Fruit fly (Drosophila melanogaster) whole organism, adult: ENCODE data around the gene CG9386.

Experiments used
- CG11617 ChIP-seq: fragments of 200-800 bp; sonication (Bioruptor generic); optimal IDR thresholded peaks from 2 replicates; lab custom pipeline; 2017; ENCODE audit warnings: mild to moderate bottlenecking, missing biosample characterization, missing genetic modification reagents, missing genetic modification characterization
- CG12768 ChIP-seq: fragments of 200-800 bp; sonication (Bioruptor generic); optimal IDR thresholded peaks from 2 replicates; lab custom pipeline; 2017; ENCODE audit warnings: missing biosample characterization, missing genetic modification characterization, mild to moderate bottlenecking, moderate library complexity, missing genetic modification reagents
- CG14711 ChIP-seq: fragments of 200-800 bp; sonication (Bioruptor generic); optimal IDR thresholded peaks from 2 replicates; lab custom pipeline; 2018; ENCODE audit warnings: missing biosample characterization, mild to moderate bottlenecking, missing genetic modification characterization, moderate library complexity
- CG1620 ChIP-seq: fragments of 200-800 bp; sonication (Bioruptor generic); optimal IDR thresholded peaks from 2 replicates; lab custom pipeline; 2016; ENCODE audit warnings: missing biosample characterization, missing genetic modification characterization
- CG33017 ChIP-seq: fragments of 200-800 bp; sonication (Bioruptor generic); optimal IDR thresholded peaks from 2 replicates; lab custom pipeline; 2018; ENCODE audit warnings: missing biosample characterization, mild to moderate bottlenecking, missing genetic modification characterization, moderate library complexity
- CG5204 ChIP-seq: fragments of 200-800 bp; sonication (Bioruptor generic); optimal IDR thresholded peaks from 2 replicates; lab custom pipeline; 2016; ENCODE audit warnings: missing biosample characterization, missing genetic modification characterization
- CG7045 ChIP-seq: fragments of 200-800 bp; sonication (Bioruptor generic); optimal IDR thresholded peaks from 2 replicates; lab custom pipeline; 2017; ENCODE audit warnings: missing biosample characterization, mild to moderate bottlenecking, missing genetic modification characterization
- CG7101 ChIP-seq: fragments of 200-800 bp; sonication (Bioruptor generic); optimal IDR thresholded peaks from 2 replicates; lab custom pipeline; 2018; ENCODE audit warnings: missing biosample characterization, mild to moderate bottlenecking, missing genetic modification characterization, moderate library complexity
- Clk ChIP-seq: fragments of 200-800 bp; sonication (Bioruptor generic); optimal IDR thresholded peaks from 2 replicates; lab custom pipeline; 2017; ENCODE audit warnings: missing biosample characterization, missing genetic modification characterization
- Crg-1 ChIP-seq: fragments of 200-800 bp; sonication (Bioruptor generic); optimal IDR thresholded peaks from 2 replicates; lab custom pipeline; 2016; ENCODE audit warnings: missing biosample characterization, missing genetic modification characterization
- Hr96 ChIP-seq: fragments of 200-800 bp; sonication (Bioruptor generic); optimal IDR thresholded peaks from 2 replicates; lab custom pipeline; 2016; ENCODE audit warnings: missing biosample characterization, missing genetic modification characterization
- Mnt ChIP-seq: fragments of 200-800 bp; sonication (Bioruptor generic); optimal IDR thresholded peaks from 2 replicates; lab custom pipeline; 2016; ENCODE audit warnings: missing biosample characterization, mild to moderate bottlenecking, missing genetic modification characterization
- bab1 ChIP-seq: fragments of 200-800 bp; sonication (Bioruptor generic); optimal IDR thresholded peaks from 3 replicates; lab custom pipeline; 2019; ENCODE audit warnings: missing biosample characterization, mild to moderate bottlenecking, missing genetic modification characterization, moderate library complexity
- cic ChIP-seq: fragments of 200-800 bp; sonication (Bioruptor generic); optimal IDR thresholded peaks from 2 replicates; lab custom pipeline; 2017; ENCODE audit warnings: missing biosample characterization, mild to moderate bottlenecking, missing genetic modification characterization, moderate library complexity
- cnc ChIP-seq, 2 experiments: fragments of >200 bp; optimal IDR thresholded peaks; 2 replicates each; lab custom pipeline; 2017
- kay ChIP-seq: fragments of 200-800 bp; sonication (Bioruptor generic); peaks from one replicate; lab custom pipeline; 2016; ENCODE audit warnings: missing biosample characterization, missing genetic modification characterization, borderline replicate concordance
- ovo ChIP-seq: fragments of 200-800 bp; sonication (Bioruptor generic); optimal IDR thresholded peaks from 2 replicates; lab custom pipeline; 2016; ENCODE audit warnings: missing biosample characterization, missing genetic modification characterization
- pad ChIP-seq: fragments of 200-800 bp; sonication (Bioruptor generic); optimal IDR thresholded peaks from 3 replicates; lab custom pipeline; 2017; ENCODE audit warnings: missing biosample characterization, missing genetic modification characterization, mild to moderate bottlenecking, moderate library complexity, missing genetic modification reagents
- tj ChIP-seq: fragments of 200-800 bp; sonication (Bioruptor generic); optimal IDR thresholded peaks from 3 replicates; lab custom pipeline; 2017; ENCODE audit warnings: missing biosample characterization, mild to moderate bottlenecking, missing genetic modification characterization, moderate library complexity
- toe ChIP-seq: fragments of 200-800 bp; sonication (Bioruptor generic); optimal IDR thresholded peaks from 2 replicates; lab custom pipeline; 2016; ENCODE audit warnings: missing biosample characterization, missing genetic modification characterization

The CG9386 gene

dm6 chr3R:9598099-9598498 is 42.9 kb upstream of the CG9386 start:
- no peak for TF ChIP-seq Hr96 (GFP tag; lab: Kevin White, UChicago)
- TF ChIP-seq kay (GFP tag; lab: Kevin White, UChicago), result no peak
- no peak for TF ChIP-seq CG7045 (GFP tag; lab: Kevin White, UChicago)
- no peak for TF ChIP-seq tj (GFP tag; lab: Kevin White, UChicago)
- TF ChIP-seq ovo (GFP tag; lab: Kevin White, UChicago), result no peak
- no peak for TF ChIP-seq cnc (optimal IDR thresholded peaks at IDR 0.05; lab: Kevin White, UChicago)
- TF ChIP-seq Clk (GFP tag; lab: Kevin White, UChicago), result no peak
- TF ChIP-seq CG5204 (GFP tag; lab: Kevin White, UChicago), result no peak
- TF ChIP-seq CG14711 (tag; lab: Kevin White, UChicago), result no peak
- no peak for TF ChIP-seq CG33017 (tag; lab: Kevin White, UChicago)
- no peak for TF ChIP-seq Mnt (GFP tag; lab: Kevin White, UChicago)
- no peak for TF ChIP-seq CG1620
- TF ChIP-seq Crg-1 (GFP tag; lab: Kevin White, UChicago), result no peak
- TF ChIP-seq bab1 (GFP tag; lab: Kevin White, UChicago), result no peak
- TF ChIP-seq pad (GFP tag; lab: Kevin White, UChicago), result no peak
- no peak for TF ChIP-seq CG11617 (GFP tag; lab: Kevin White, UChicago)

- TF ChIP-seq cnc (optimal IDR thresholded peaks at IDR 0.05; lab: Kevin White, UChicago) (no peak), CG7101 (tag; lab: Kevin White, UChicago) (no peak), CG33017 (tag; lab: Kevin White, UChicago) (no peak), Hr96 (GFP tag; lab: Kevin White, UChicago) (no peak)
These were observed 41.4 kb upstream of the CG9386 start for dm6 chr3R:9596615-9597014.

dm6 chr3R:9595681-9596357 is 40.6 kb upstream of the CG9386 start:
- TF ChIP-seq CG11617 (GFP tag; lab: Kevin White, UChicago) (no peak), CG7045 (GFP tag; lab: Kevin White, UChicago) (no peak), CG14711 (tag; lab: Kevin White, UChicago) (no peak), Clk (GFP tag; lab: Kevin White, UChicago) (no peak), bab1 (GFP tag; lab: Kevin White, UChicago) (no peak), CG7101 (tag; lab: Kevin White, UChicago) (no peak), pad (GFP tag; lab: Kevin White, UChicago) (no peak), CG33017 (tag; lab: Kevin White, UChicago) (no peak), Crg-1 (GFP tag; lab: Kevin White, UChicago) (no peak), cnc (optimal IDR thresholded peaks at IDR 0.05; lab: Kevin White, UChicago) (no peak), kay (GFP tag; lab: Kevin White, UChicago) (no peak)

dm6 chr3R:9594839-9595238 is 39.6 kb upstream of the CG9386 start:
- TF ChIP-seq tj (GFP tag; lab: Kevin White, UChicago) (peak; percentile 4), CG14711 (tag; lab: Kevin White, UChicago) (no peak)

dm6 chr3R:9594251-9594581 is 39.0 kb upstream of the CG9386 start:
- TF ChIP-seq CG14711 (tag; lab: Kevin White, UChicago), result no peak

- no peak for TF ChIP-seq Clk (GFP tag; lab: Kevin White, UChicago)
- TF ChIP-seq CG7101 (tag; lab: Kevin White, UChicago), result no peak
- no peak for TF ChIP-seq kay (GFP tag; lab: Kevin White, UChicago)
- no peak for TF ChIP-seq CG12768 (GFP tag; lab: Kevin White, UChicago)
- no peak for TF ChIP-seq CG5204 (GFP tag; lab: Kevin White, UChicago)
- no peak for TF ChIP-seq toe (GFP tag; lab: Kevin White, UChicago)
- no peak for TF ChIP-seq cic (GFP tag; lab: Kevin White, UChicago)
- no peak for TF ChIP-seq cnc (optimal IDR thresholded peaks at IDR 0.05; lab: Kevin White, UChicago)
- no peak for TF ChIP-seq Crg-1 (GFP tag; lab: Kevin White, UChicago)
- no peak for TF ChIP-seq Hr96 (GFP tag; lab: Kevin White, UChicago)
- TF ChIP-seq CG11617 (GFP tag; lab: Kevin White, UChicago), result no peak
- TF ChIP-seq CG14711 (tag; lab: Kevin White, UChicago), result no peak
- no peak for TF ChIP-seq pad (GFP tag; lab: Kevin White, UChicago)
- TF ChIP-seq ovo (GFP tag; lab: Kevin White, UChicago), result peak; percentile 5
- TF ChIP-seq Mnt (GFP tag; lab: Kevin White, UChicago), result peak; percentile 1
- no peak for TF ChIP-seq CG7045 (GFP tag; lab: Kevin White, UChicago)
- no peak for TF ChIP-seq CG33017 (tag; lab: Kevin White, UChicago)
- no peak for TF ChIP-seq CG1620
- peak; percentile 91 for TF ChIP-seq tj (GFP tag; lab: Kevin White, UChicago)
- TF ChIP-seq bab1 (GFP tag; lab: Kevin White, UChicago), result no peak
These were observed 38.4 kb upstream of the CG9386 start for dm6 chr3R:9593408-9594250.
